Fruit fly (Drosophila melanogaster) S2 (cell line): Measurements from ENCODE around the gene Cht7.

Experiments
- CG8478 ChIP-seq: fragments of >200 bp; optimal IDR thresholded peaks from 2 replicates; lab custom pipeline; 2018
- CTCF ChIP-seq, 2 experiments: fragments of >200 bp; optimal IDR thresholded peaks; 2 replicates each; lab custom pipeline; 2018

DNA sequence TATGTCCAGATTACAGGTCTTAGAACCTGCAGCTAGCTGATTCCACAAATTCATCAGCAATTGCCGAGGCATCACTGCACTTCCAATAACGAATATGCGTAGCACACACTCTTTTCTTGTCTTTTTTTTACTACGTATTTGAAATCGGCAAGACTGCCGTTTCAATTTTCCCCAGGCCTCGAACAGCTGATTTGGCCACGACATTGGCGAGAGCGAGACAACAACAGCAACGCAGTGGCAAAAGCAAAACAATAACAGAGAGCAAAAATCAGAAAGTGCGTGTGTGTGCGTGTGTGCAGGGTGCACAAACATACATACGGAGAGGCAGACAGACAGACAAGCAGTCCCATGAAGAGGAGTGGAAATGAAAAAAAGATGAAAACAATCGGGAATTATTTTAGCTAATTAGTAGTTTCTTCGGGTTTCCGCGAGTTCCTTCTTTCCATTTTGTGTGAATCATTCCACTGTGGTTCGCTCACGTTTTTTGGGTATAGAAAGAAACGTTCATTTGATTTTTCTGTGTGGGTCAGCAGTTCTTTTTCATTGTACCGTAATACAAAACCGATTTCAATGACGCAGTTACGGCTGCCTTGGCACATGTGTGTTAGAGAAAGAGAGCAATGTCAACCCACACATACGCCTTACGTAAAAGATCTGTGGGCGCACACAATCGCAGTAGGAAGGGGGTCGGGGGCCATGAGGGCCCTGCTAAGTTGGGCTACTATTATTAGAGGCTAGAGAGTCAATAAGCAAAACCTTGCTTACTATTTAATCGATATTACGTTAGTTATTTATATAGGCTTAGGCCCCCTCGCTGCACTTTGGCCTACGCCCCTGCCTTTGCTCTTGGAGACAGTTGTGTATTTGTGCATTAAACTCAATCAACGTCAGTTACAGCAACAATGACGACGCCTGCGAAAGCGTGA, 46.4 kb downstream of the Cht7 start:
- no peak for TF ChIP-seq CTCF (optimal IDR thresholded peaks at IDR 0.05; lab: Kevin White, UChicago)
- no peak for TF ChIP-seq CG8478 (lab: Kevin White, UChicago)
